Worm (Caenorhabditis elegans): Measurements from ENCODE around the gene set-2.

set-2 gene

ce11 chrIII:4899035-4899578, 30.9 kb downstream of the set-2 start, which contains the start of gene nhl-2:
Gene nhl-2 (minus strand): TSS chrIII:4899085.
- TF ChIP-seq lin-35 (GFP tag; optimal IDR thresholded peaks at IDR 0.05) (peak in 1 of 2 experiments; percentile 5), fkh-8 (tag; optimal IDR thresholded peaks at IDR 0.05) (no peak), efl-1 (optimal IDR thresholded peaks at IDR 0.05) (no peak), efl-1 (GFP tag; optimal IDR thresholded peaks at IDR 0.05 in 1 of 2) (peak in 1 of 2 experiments; percentile 84), nhr-85 (tag) (peak; percentile 41), pag-3 (tag; optimal IDR thresholded peaks at IDR 0.05; ENCODE audit: borderline replicate concordance, insufficient read depth) (no peak), sox-4 (tag; optimal IDR thresholded peaks at IDR 0.05) (no peak), ets-5 (GFP tag; IDR thresholded peaks at IDR 0.05) (no peak)

- TF ChIP-seq efl-1 (optimal IDR thresholded peaks at IDR 0.05) (no peak), efl-1 (GFP tag; optimal IDR thresholded peaks at IDR 0.05 in 1 of 2) (peak in 1 of 2 experiments; percentile 83), rnt-1 (tag; optimal IDR thresholded peaks at IDR 0.05) (no peak), lin-13 (GFP tag; optimal IDR thresholded peaks at IDR 0.05) (no peak), aly-2 (tag; optimal IDR thresholded peaks at IDR 0.05) (peak; percentile 33), C34B4.2 (tag; optimal IDR thresholded peaks at IDR 0.05) (no peak), fos-1 (tag; optimal IDR thresholded peaks at IDR 0.05) (no peak), unc-30 (tag; optimal IDR thresholded peaks at IDR 0.05) (no peak), mab-9 (GFP tag; IDR thresholded peaks at IDR 0.05) (no peak)
Observed at ce11 chrIII:4895313-4895712, 34.7 kb downstream of the set-2 start.

ce11 chrIII:4893540-4893939, 36.5 kb downstream of the set-2 start, which contains the start of gene F26F4.6:
Gene F26F4.6 (minus strand): TSS chrIII:4893640.
- peak in 1 of 2 experiments; percentile 15 for TF ChIP-seq lin-35 (GFP tag; optimal IDR thresholded peaks at IDR 0.05)
- TF ChIP-seq efl-3 (GFP tag; optimal IDR thresholded peaks at IDR 0.05), result no peak
- TF ChIP-seq tbx-2 (tag; optimal IDR thresholded peaks at IDR 0.05), result no peak
- no peak for TF ChIP-seq lsy-2 (tag; optimal IDR thresholded peaks at IDR 0.05)
- no peak for TF ChIP-seq ama-1 (optimal IDR thresholded peaks at IDR 0.05)
- TF ChIP-seq efl-1 (optimal IDR thresholded peaks at IDR 0.05), result no peak
- TF ChIP-seq efl-1 (GFP tag; optimal IDR thresholded peaks at IDR 0.05 in 1 of 2), result no peak
- TF ChIP-seq mab-9 (GFP tag; IDR thresholded peaks at IDR 0.05), result no peak
- TF ChIP-seq irx-1 (tag; optimal IDR thresholded peaks at IDR 0.05), result no peak
- TF ChIP-seq nhr-77 (tag; optimal IDR thresholded peaks at IDR 0.05), result no peak
- no peak for TF ChIP-seq fos-1 (tag; optimal IDR thresholded peaks at IDR 0.05)
- no peak for TF ChIP-seq lin-39 (tag; optimal IDR thresholded peaks at IDR 0.05)
- TF ChIP-seq nhr-85 (tag), result no peak
- TF ChIP-seq aly-2 (tag; optimal IDR thresholded peaks at IDR 0.05), result peak; percentile 18
- TF ChIP-seq sup-37 (GFP tag; optimal IDR thresholded peaks at IDR 0.05), result no peak
- TF ChIP-seq ztf-4 (tag; optimal IDR thresholded peaks at IDR 0.05), result no peak

ce11 chrIII:4890997-4891396, 39.0 kb downstream of the set-2 start, which contains the start of gene F26F4.5:
Gene F26F4.5 (minus strand): TSS chrIII:4891252.
- TF ChIP-seq nhr-71 (tag; optimal IDR thresholded peaks at IDR 0.05) (no peak), Y116A8C.19 (tag; optimal IDR thresholded peaks at IDR 0.05; ENCODE audit: borderline replicate concordance) (no peak), C34B4.2 (tag; optimal IDR thresholded peaks at IDR 0.05) (no peak), swsn-7 (tag; optimal IDR thresholded peaks at IDR 0.05) (no peak), snu-23 (GFP tag; optimal IDR thresholded peaks at IDR 0.05) (no peak), sup-37 (GFP tag; optimal IDR thresholded peaks at IDR 0.05) (no peak), grh-1 (GFP tag; IDR thresholded peaks at IDR 0.05) (no peak), lsy-2 (tag; optimal IDR thresholded peaks at IDR 0.05) (no peak), nhr-19 (GFP tag; conservative IDR thresholded peaks at IDR 0.05) (no peak), zag-1 (tag; optimal IDR thresholded peaks at IDR 0.05) (no peak), nhr-76 (tag; optimal IDR thresholded peaks at IDR 0.05) (no peak), sptf-1 (tag; optimal IDR thresholded peaks at IDR 0.05) (no peak), pax-3 (tag; optimal IDR thresholded peaks at IDR 0.05) (no peak), lin-35 (GFP tag; optimal IDR thresholded peaks at IDR 0.05) (no peak)

ce11 chrIII:4887291-4887690, 42.7 kb downstream of the set-2 start, which contains the start of gene clec-6:
Gene clec-6 (minus strand): TSS chrIII:4887444.
- TF ChIP-seq hpl-2 (GFP tag; optimal IDR thresholded peaks at IDR 0.05) (no peak), blmp-1 (tag; optimal IDR thresholded peaks at IDR 0.05) (no peak), elt-2 (tag; optimal IDR thresholded peaks at IDR 0.05) (peak; percentile 51), unc-130 (tag; optimal IDR thresholded peaks at IDR 0.05) (no peak), hlh-17 (GFP tag; optimal IDR thresholded peaks at IDR 0.05; ENCODE audit: borderline replicate concordance) (no peak)

Measured in whole organism, L1 larva.